Fruit fly (Drosophila melanogaster): ENCODE data around the gene CG31516.

The CG31516 gene

DNA sequence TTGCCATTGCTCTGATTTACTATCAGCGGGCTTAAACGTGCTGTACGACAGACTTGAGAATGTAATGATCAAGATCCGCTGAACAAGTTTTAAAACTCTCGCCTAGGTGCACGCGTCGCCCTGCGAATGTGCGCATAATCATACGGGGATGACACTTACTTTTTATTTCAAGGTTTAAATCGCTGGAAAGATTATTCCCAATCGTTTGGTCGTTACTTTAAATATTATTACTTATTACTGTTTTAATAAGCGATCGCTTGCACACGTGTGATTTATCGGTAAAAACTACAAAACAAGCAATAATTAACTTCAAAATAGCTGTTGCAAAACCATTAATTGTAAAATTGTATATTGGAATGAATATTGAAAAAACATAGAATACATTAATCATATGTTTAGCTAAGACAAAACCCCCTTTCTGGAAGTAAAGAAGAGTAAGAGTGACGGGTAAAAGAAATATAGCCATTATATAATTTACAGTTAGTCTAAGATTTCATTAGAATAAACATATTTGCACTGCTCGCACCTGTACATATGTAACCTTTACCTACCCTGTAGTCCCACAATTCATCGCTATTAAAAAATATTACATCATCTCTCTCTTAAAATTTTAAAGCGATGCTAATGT is 9.3 kb upstream of the CG31516 start, which contains the start of gene DhpD (continued):
- TF ChIP-seq unpg (GFP tag; optimal IDR thresholded peaks at IDR 0.05) (peak; percentile 67), CG11723 (GFP tag; optimal IDR thresholded peaks at IDR 0.05) (peak; percentile 16), fu2 (GFP tag; optimal IDR thresholded peaks at IDR 0.05) (peak; percentile 37), CG10267 (tag; optimal IDR thresholded peaks at IDR 0.05) (peak; percentile 47), wek (GFP tag; optimal IDR thresholded peaks at IDR 0.05) (no peak), CG1792 (GFP tag; optimal IDR thresholded peaks at IDR 0.05) (no peak), CG12744 (GFP tag; optimal IDR thresholded peaks at IDR 0.05) (peak; percentile 61), ewg (GFP tag; optimal IDR thresholded peaks at IDR 0.05) (peak; percentile 27), insv (GFP tag; optimal IDR thresholded peaks at IDR 0.05) (no peak), Scr (GFP tag; IDR thresholded peaks at IDR 0.05; ENCODE audit: partially characterized antibody) (peak; percentile 74), slp2 (GFP tag; optimal IDR thresholded peaks at IDR 0.05) (no peak), dm (GFP tag; optimal IDR thresholded peaks at IDR 0.05) (peak; percentile 35), lbe (GFP tag; optimal IDR thresholded peaks at IDR 0.05) (peak; percentile 82), sd (tag; optimal IDR thresholded peaks at IDR 0.05) (no peak), fru (optimal IDR thresholded peaks at IDR 0.05) (no peak), D19A (tag; optimal IDR thresholded peaks at IDR 0.05) (peak; percentile 70), nmo (GFP tag; optimal IDR thresholded peaks at IDR 0.05) (peak; percentile 66), tup (GFP tag; optimal IDR thresholded peaks at IDR 0.05) (no peak), CG6654 (GFP tag; optimal IDR thresholded peaks at IDR 0.05) (peak; percentile 39), amos (GFP tag; IDR thresholded peaks at IDR 0.05; ENCODE audit: partially characterized antibody) (peak; percentile 90; the same call in 1 of the 2 replicates), CG10274 (GFP tag; optimal IDR thresholded peaks at IDR 0.05) (no peak), NFAT (GFP tag; IDR thresholded peaks at IDR 0.05) (peak; percentile 93), CG2129 (GFP tag; IDR thresholded peaks at IDR 0.05; ENCODE audit: partially characterized antibody) (no peak), sima (GFP tag; optimal IDR thresholded peaks at IDR 0.05) (no peak), Dp (GFP tag; optimal IDR thresholded peaks at IDR 0.05) (peak; percentile 31), CG18764 (GFP tag; optimal IDR thresholded peaks at IDR 0.05) (peak; percentile 30), Asciz (GFP tag; optimal IDR thresholded peaks at IDR 0.05) (peak; percentile 59), HmgD (GFP tag; optimal IDR thresholded peaks at IDR 0.05) (no peak), zfh1 (GFP tag; IDR thresholded peaks at IDR 0.05) (peak; percentile 84; the same call in 2 of the 3 replicates), odd (GFP tag; optimal IDR thresholded peaks at IDR 0.05) (no peak), Fer2 (tag; optimal IDR thresholded peaks at IDR 0.05) (peak; percentile 53), repo (GFP tag; optimal IDR thresholded peaks at IDR 0.05) (no peak), sens-2 (GFP tag; IDR thresholded peaks at IDR 0.05) (no peak), pros (GFP tag; optimal IDR thresholded peaks at IDR 0.05) (no peak), CG30403 (GFP tag; optimal IDR thresholded peaks at IDR 0.05) (peak; percentile 75), cg (GFP tag; optimal IDR thresholded peaks at IDR 0.05) (no peak), Antp (GFP tag; optimal IDR thresholded peaks at IDR 0.05) (peak; percentile 50), Sry-β (GFP tag; optimal IDR thresholded peaks at IDR 0.05) (no peak), CG2889 (GFP tag; IDR thresholded peaks at IDR 0.05) (peak; percentile 24; the same call in 1 of the 3 replicates), eyg (GFP tag; optimal IDR thresholded peaks at IDR 0.05) (no peak), Poxn (GFP tag; IDR thresholded peaks at IDR 0.05) (no peak), CG17612 (GFP tag; IDR thresholded peaks at IDR 0.05) (peak; percentile 68; the same call in 1 of the 2 replicates), ara (GFP tag; IDR thresholded peaks at IDR 0.05) (peak; percentile 76), Bgb (GFP tag; IDR thresholded peaks at IDR 0.05; ENCODE audit: partially characterized antibody) (peak; percentile 100), Sry-δ (GFP tag; optimal IDR thresholded peaks at IDR 0.05) (no peak), BtbVII (GFP tag; optimal IDR thresholded peaks at IDR 0.05) (peak; percentile 64), CG3838 (GFP tag; optimal IDR thresholded peaks at IDR 0.05) (no peak), hb (GFP tag; IDR thresholded peaks at IDR 0.05; ENCODE audit: partially characterized antibody) (peak; percentile 93), Side (GFP tag; optimal IDR thresholded peaks at IDR 0.05) (no peak), Gsc (GFP tag; IDR thresholded peaks at IDR 0.05) (no peak)
